Fruit fly (Drosophila melanogaster) whole organism: ENCODE data around the gene Sh.
"Not testable (repeated sequence)": the region's sequence is repeated elsewhere in the genome, so short reads cannot be mapped to it uniquely, and the experiment has no call there.

Experiments
- Dll ChIP-seq: fragments of >200 bp; optimal IDR thresholded peaks from 2 replicates; lab custom pipeline; 2017
- psq ChIP-seq: fragments of >200 bp; optimal IDR thresholded peaks from 2 replicates; lab custom pipeline; 2017
- usp ChIP-seq: fragments of >200 bp; optimal IDR thresholded peaks from 2 replicates; lab custom pipeline; 2017; ENCODE audit warnings: missing biosample characterization, missing genetic modification characterization, mixed read lengths

dm6 chrX:17889247-17889646 lies 173.8 kb downstream of the Sh start, which contains the start of gene Gss1:
- TF ChIP-seq usp (GFP tag; lab: Kevin White, UChicago); Dll (lab: Kevin White, UChicago); psq (lab: Kevin White, UChicago): not testable (repeated sequence)
